Worm (Caenorhabditis elegans) whole organism, L2 larva: ENCODE data around the gene F35G12.7.
A peak's percentile ranks its signal among the peaks of the same experiment; 100 is the strongest.

Source experiments
- F13H6.1 ChIP-seq: sonication (generic microtip); optimal IDR thresholded peaks from 2 replicates; lab custom pipeline; 2016; ENCODE audit warnings: missing genetic modification characterization, missing compliant biosample characterization
- ZK546.5 ChIP-seq: sonication (generic microtip); optimal IDR thresholded peaks from 2 replicates; lab custom pipeline; 2017; ENCODE audit warnings: missing biosample characterization, missing genetic modification characterization
- alr-1 ChIP-seq: fragments of 150-350 bp; optimal IDR thresholded peaks from 2 replicates; lab custom pipeline; 2014; ENCODE audit warnings: missing biosample characterization, missing genetic modification characterization
- fos-1 ChIP-seq: fragments of 150-350 bp; optimal IDR thresholded peaks from 2 replicates; lab custom pipeline; 2014; ENCODE audit warnings: missing biosample characterization, missing genetic modification characterization
- nhr-12 ChIP-seq: fragments of 150-350 bp; optimal IDR thresholded peaks from 2 replicates; lab custom pipeline; 2014; ENCODE audit warnings: missing biosample characterization, missing genetic modification characterization
- nhr-6 ChIP-seq: fragments of 150-350 bp; optimal IDR thresholded peaks from 2 replicates; lab custom pipeline; 2014; ENCODE audit warnings: missing biosample characterization, missing genetic modification characterization
- zag-1 ChIP-seq: fragments of 150-350 bp; optimal IDR thresholded peaks from 2 replicates; lab custom pipeline; 2014; ENCODE audit warnings: missing biosample characterization, missing genetic modification characterization

DNA sequence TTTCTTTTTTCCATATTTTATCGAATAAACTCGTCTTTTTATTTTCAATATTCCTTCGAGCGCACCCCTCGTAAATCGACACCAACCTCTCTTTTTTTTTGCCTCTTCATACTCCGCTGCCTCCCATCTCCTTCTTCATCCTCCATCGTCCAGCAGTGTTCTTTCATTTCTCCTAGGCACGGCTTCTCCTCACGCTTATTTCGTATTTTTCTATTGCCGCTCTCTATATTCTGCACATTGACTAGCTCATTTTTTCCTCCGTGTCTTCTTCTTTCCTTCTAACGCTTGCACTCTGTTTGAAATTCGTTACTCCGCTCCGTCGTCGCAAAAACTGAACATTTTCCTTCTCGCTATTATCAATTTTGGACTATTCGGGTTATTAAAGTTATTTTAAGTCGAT, 31.8 kb downstream of the F35G12.7 start:
- TF ChIP-seq F13H6.1 (tag; lab: Kevin White, UChicago): peak; percentile 14
- no peak for TF ChIP-seq zag-1 (tag; lab: Kevin White, UChicago)
- TF ChIP-seq nhr-12 (tag; lab: Kevin White, UChicago): no peak
- no peak for TF ChIP-seq fos-1
- TF ChIP-seq nhr-6 (tag; lab: Kevin White, UChicago): no peak
- no peak for TF ChIP-seq ZK546.5 (tag; lab: Kevin White, UChicago)
- TF ChIP-seq alr-1 (tag; lab: Kevin White, UChicago): no peak
